Fruit fly (Drosophila melanogaster): Measurements from ENCODE around the gene CG5418.

CG5418 gene

DNA sequence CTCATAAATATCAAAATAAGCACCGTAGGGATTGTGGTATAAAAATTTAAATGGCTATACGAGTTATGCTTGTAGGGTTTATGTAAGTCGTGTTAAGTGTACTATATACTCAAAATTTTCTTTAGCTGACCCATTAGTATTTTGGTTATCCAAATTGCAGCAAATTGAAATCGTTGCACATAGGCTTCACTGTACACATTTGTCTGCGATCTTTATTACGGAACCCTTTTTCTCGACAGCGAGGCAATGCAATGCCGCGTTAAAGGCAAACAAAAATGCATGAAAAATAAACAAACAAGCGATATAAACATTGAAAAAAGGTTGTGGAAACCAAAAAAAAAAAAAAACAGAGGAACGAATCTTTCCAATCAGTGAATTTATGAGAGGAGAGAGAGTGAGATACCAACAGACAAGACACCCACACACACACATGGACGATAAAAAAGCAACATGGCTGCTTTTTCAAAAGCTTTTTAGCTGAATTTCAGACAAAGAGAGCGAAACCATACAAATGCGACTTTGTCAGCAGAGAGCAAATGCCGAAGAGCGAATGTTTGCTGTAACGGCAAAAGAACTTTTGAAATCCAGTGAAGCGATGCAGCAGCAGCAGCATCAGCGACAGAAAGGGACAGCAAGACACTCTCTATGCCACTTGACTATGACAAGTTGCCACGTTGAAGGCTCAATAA, 31.0 kb upstream of the CG5418 start (continued):
- TF ChIP-seq dimm (GFP tag; IDR thresholded peaks at IDR 0.05) (no peak; the same call in 1 of the 2 replicates), C15 (GFP tag; IDR thresholded peaks at IDR 0.05) (peak; percentile 61; the same call in 1 of the 3 replicates), ssp (GFP tag; IDR thresholded peaks at IDR 0.05) (no peak), H15 (GFP tag; IDR thresholded peaks at IDR 0.05) (peak; percentile 80), Sin3A (optimal IDR thresholded peaks at IDR 0.05) (no peak), kay (GFP tag; optimal IDR thresholded peaks at IDR 0.05) (peak; percentile 71), CG12299 (tag; optimal IDR thresholded peaks at IDR 0.05) (peak; percentile 85), fru (optimal IDR thresholded peaks at IDR 0.05) (no peak), bigmax (GFP tag; optimal IDR thresholded peaks at IDR 0.05) (no peak), CG16813 (GFP tag; IDR thresholded peaks at IDR 0.05; ENCODE audit: partially characterized antibody) (no peak), CG1603 (tag; optimal IDR thresholded peaks at IDR 0.05) (peak; percentile 92), Stat92E (GFP tag; optimal IDR thresholded peaks at IDR 0.05) (no peak), Dfd (GFP tag; optimal IDR thresholded peaks at IDR 0.05) (no peak), nmo (GFP tag; optimal IDR thresholded peaks at IDR 0.05) (peak; percentile 92), CG30020 (tag; optimal IDR thresholded peaks at IDR 0.05) (peak; percentile 48), Dll (GFP tag; IDR thresholded peaks at IDR 0.05; ENCODE audit: partially characterized antibody) (no peak), nau (GFP tag; optimal IDR thresholded peaks at IDR 0.05) (peak; percentile 74), emc (GFP tag; optimal IDR thresholded peaks at IDR 0.05) (peak; percentile 69), Hr3 (GFP tag; optimal IDR thresholded peaks at IDR 0.05) (peak; percentile 82), GATAe (GFP tag; conservative IDR thresholded peaks at IDR 0.05) (peak; percentile 70; the same call in 1 of the 2 replicates), Hr51 (GFP tag; optimal IDR thresholded peaks at IDR 0.05) (peak; percentile 72 to 93), CG33557 (GFP tag; optimal IDR thresholded peaks at IDR 0.05) (peak; percentile 74), HLH4C (GFP tag; IDR thresholded peaks at IDR 0.05; ENCODE audit: partially characterized antibody) (no peak), ap (GFP tag; IDR thresholded peaks at IDR 0.05) (peak; percentile 70), NC2α (GFP tag; optimal IDR thresholded peaks at IDR 0.05) (peak; percentile 69), CG2199 (GFP tag; IDR thresholded peaks at IDR 0.05) (peak; percentile 64; the same call in 1 of the 3 replicates), CG1024 (GFP tag; IDR thresholded peaks at IDR 0.05) (0 out of 2 replicates have a peak, but pooled peaks have one; percentile 50), org-1 (GFP tag; optimal IDR thresholded peaks at IDR 0.05) (peak; percentile 87), Pdp1 (GFP tag; optimal IDR thresholded peaks at IDR 0.05) (peak; percentile 84 to 89), kni (GFP tag; optimal IDR thresholded peaks at IDR 0.05) (peak; percentile 83), CG4282 (GFP tag; optimal IDR thresholded peaks at IDR 0.05) (peak; percentile 59), Tbp (GFP tag; optimal IDR thresholded peaks at IDR 0.05) (no peak), ttk (GFP tag; IDR thresholded peaks at IDR 0.05) (no peak; the same call in 1 of the 2 replicates), al (GFP tag; IDR thresholded peaks at IDR 0.05) (peak; percentile 68; the same call in 1 of the 2 replicates), CG12659 (GFP tag; optimal IDR thresholded peaks at IDR 0.05) (peak; percentile 92), CG15514 (GFP tag; optimal IDR thresholded peaks at IDR 0.05) (peak; percentile 61), sisA (GFP tag; IDR thresholded peaks at IDR 0.05) (no peak), CG15479 (GFP tag; optimal IDR thresholded peaks at IDR 0.05) (no peak), CG9797 (GFP tag; optimal IDR thresholded peaks at IDR 0.05) (no peak), CG10431 (GFP tag; optimal IDR thresholded peaks at IDR 0.05) (peak; percentile 67), chinmo (GFP tag; IDR thresholded peaks at IDR 0.05; ENCODE audit: partially characterized antibody) (peak; percentile 72; the same call in 2 of the 4 replicates), CG4404 (GFP tag; IDR thresholded peaks at IDR 0.05) (no peak), CG6683 (GFP tag; optimal IDR thresholded peaks at IDR 0.05) (peak; percentile 69), usp (GFP tag; optimal IDR thresholded peaks at IDR 0.05) (no peak), zf30C (GFP tag; optimal IDR thresholded peaks at IDR 0.05) (no peak), sug (tag; optimal IDR thresholded peaks at IDR 0.05) (peak; percentile 87), CG8359 (GFP tag; optimal IDR thresholded peaks at IDR 0.05; ENCODE audit: borderline replicate concordance) (peak; percentile 70), gcm (GFP tag; optimal IDR thresholded peaks at IDR 0.05) (peak; percentile 76), Rfx (GFP tag; IDR thresholded peaks at IDR 0.05) (peak; percentile 89)
